Fruit fly (Drosophila melanogaster): ENCODE measurements around the gene Cnot4.

Cnot4 gene

DNA sequence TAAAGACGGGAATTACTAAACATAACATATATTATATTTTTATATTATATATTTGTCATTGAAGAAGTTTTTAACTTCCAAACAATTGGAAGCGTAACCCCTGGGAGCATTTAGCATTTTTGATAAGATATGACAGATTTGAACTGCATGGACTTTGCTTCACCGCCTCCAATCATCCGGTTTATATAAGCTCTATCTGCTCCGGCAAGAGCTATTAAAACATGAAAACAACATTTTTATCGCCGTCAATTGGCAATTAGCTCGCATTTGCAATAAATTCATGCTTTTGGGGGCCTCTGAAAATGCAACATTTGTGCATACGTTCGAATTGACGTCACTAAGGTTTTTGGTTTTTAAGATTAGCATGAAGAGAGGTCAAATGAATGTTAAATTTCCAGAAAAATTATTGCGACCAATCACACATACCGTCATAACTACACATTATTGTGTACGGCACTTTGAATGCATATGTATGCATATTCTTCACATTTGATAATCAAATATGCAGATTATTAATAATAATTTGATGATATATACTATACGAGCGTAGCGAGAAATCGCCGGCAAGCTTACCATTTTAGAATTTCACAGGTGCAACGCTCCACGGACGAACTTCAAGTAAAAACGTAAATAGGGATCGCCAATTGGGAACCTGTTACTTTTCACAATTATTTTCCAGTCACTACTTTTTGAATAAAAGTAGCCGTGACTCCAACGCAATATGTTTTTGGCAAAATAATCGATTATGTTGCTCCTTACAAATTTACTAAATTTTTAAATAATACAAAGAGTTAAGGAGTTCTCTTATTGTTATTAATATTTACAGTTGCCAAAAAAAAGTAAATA lies 651 bp upstream of the Cnot4 start, which contains the start of gene Mdh1:
Gene Mdh1 (minus strand): TSS at position 691 of the 846 bp plus-strand sequence.
- TF ChIP-seq CG34406 (GFP tag; optimal IDR thresholded peaks at IDR 0.05), result no peak
- no peak for TF ChIP-seq dsx (GFP tag; optimal IDR thresholded peaks at IDR 0.05; ENCODE audit: poor library complexity, severe bottlenecking)
- TF ChIP-seq CG6808 (GFP tag; optimal IDR thresholded peaks at IDR 0.05), result peak; percentile 4
- peak; percentile 18 for TF ChIP-seq Eip93F (GFP tag; optimal IDR thresholded peaks at IDR 0.05)
- peak; percentile 64 for TF ChIP-seq Eip78C (GFP tag)
- TF ChIP-seq CG6854 (GFP tag; optimal IDR thresholded peaks at IDR 0.05), result no peak
- TF ChIP-seq ss (GFP tag; optimal IDR thresholded peaks at IDR 0.05), result peak; percentile 11 to 40
- peak; percentile 55 for TF ChIP-seq vri (GFP tag; optimal IDR thresholded peaks at IDR 0.05)
- no peak for TF ChIP-seq topi (GFP tag; optimal IDR thresholded peaks at IDR 0.05)

- TF ChIP-seq ss (GFP tag; optimal IDR thresholded peaks at IDR 0.05) (peak in 1 of 2 experiments; percentile 72), CG15336 (GFP tag; IDR thresholded peaks at IDR 0.05) (no peak), topi (GFP tag; optimal IDR thresholded peaks at IDR 0.05) (peak; percentile 28), CG16779 (tag; optimal IDR thresholded peaks at IDR 0.05) (no peak), fkh (GFP tag; optimal IDR thresholded peaks at IDR 0.05) (peak; percentile 83), vri (GFP tag; optimal IDR thresholded peaks at IDR 0.05) (peak; percentile 50), Eip78C (GFP tag) (peak; percentile 46), esn (GFP tag; optimal IDR thresholded peaks at IDR 0.05) (peak; percentile 14), fd85E (GFP tag; optimal IDR thresholded peaks at IDR 0.05) (no peak), eg (GFP tag; IDR thresholded peaks at IDR 0.05) (no peak)
Observed at dm6 chr2L:10396877-10397587, 516 bp downstream of the Cnot4 start.

DNA sequence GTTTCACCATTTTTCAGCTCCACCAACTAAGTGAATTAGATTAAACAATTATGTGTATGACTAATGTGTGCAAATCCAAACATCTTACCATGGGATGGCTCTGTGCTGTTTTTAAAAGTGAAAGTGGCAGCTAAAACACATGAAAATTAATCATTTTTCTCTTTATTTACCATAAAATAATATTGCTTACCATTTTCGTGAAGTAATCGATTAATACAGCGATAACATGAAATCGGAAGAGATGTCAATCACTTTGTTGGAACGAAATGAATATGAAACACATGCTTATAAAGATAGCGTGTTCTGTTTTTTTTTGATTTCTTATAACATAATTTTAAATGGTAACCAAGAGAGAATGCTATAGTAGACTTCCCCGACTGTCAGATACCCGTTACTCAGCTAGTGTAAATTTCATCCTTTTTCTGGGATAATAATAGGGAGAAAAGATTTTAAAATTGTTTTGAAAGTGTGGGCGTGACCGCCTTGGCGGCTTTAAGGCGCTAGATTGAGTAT lies 7.3 kb downstream of the Cnot4 start:
- TF ChIP-seq dsx (GFP tag; optimal IDR thresholded peaks at IDR 0.05; ENCODE audit: poor library complexity, severe bottlenecking) (no peak), CG34406 (GFP tag; optimal IDR thresholded peaks at IDR 0.05) (no peak), CG10669 (GFP tag; optimal IDR thresholded peaks at IDR 0.05) (peak; percentile 78), fkh (GFP tag; optimal IDR thresholded peaks at IDR 0.05) (peak; percentile 9), Eip78C (GFP tag) (peak; percentile 50)

DNA sequence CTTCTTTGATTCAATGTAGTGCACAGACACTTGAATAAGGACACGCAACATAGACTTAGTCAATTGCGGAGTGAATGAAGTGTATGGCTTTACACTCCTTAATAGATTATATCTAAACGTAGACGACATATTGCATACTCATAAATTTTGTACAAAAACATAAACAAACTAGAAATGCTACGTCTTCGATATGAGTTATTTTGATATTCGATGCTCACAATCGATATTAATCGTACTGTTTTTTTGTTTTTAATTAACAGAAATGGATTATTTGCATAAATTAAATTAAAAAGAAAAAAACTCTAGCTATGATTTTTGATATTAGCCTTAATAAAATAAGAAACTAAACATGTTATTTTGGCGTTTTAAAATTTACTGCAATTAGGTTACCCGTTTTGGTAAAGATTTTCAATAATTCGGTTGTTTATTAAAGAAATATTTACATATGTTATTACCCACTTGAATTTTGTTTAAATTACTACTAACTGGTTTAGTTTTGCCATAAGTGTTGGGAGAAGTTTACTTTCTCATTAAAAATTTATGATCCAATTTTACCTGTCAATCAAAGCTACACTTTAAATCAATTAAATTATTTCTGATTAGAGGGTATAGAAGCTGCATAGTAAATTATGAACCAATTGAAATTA lies 8.6 kb downstream of the Cnot4 start, which contains the start of the genes CG17768, LSm-4 and Ir31a:
Gene CG17768 (minus strand): TSS at position 196 of the 647 bp plus-strand sequence.
Gene LSm-4 (minus strand): TSS at position 196 of the 647 bp plus-strand sequence.
Gene Ir31a (plus strand): TSS at position 558 of the 647 bp plus-strand sequence.
- TF ChIP-seq ss (GFP tag; optimal IDR thresholded peaks at IDR 0.05), result no peak
- TF ChIP-seq eg (GFP tag; IDR thresholded peaks at IDR 0.05), result no peak
- no peak for TF ChIP-seq CG15336 (GFP tag; IDR thresholded peaks at IDR 0.05)
- peak; percentile 33 for TF ChIP-seq fkh (GFP tag; optimal IDR thresholded peaks at IDR 0.05)
- peak; percentile 23 for TF ChIP-seq Eip78C (GFP tag)

DNA sequence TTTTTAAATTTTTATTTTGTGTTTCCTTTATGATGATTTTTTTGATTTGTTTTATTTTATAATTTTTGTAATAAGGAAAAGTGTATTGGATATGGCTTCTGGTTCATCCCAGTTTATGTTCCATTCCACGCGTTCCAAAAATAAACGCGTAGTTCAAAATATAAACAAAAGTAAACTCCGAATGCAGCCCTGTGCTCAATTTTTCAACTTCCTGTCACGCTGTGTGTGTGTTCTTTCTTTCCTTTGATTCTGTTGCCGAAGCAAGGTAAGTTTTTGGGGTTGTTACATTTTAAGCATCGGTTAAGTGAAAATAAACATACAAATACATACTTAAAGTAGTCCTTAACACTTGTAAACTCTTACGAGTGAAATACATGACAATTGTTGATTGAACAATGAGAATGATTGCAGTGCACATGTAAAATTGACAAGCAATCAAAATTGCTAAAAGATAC lies 11.6 kb downstream of the Cnot4 start, which contains the start of the genes Ip259 and RpS27A:
Gene Ip259 (plus strand): TSS at position 231 of the 455 bp plus-strand sequence.
Gene RpS27A (plus strand): TSS at position 231 of the 455 bp plus-strand sequence.
- TF ChIP-seq Lpt (GFP tag; optimal IDR thresholded peaks at IDR 0.05) (no peak), CG3919 (GFP tag; optimal IDR thresholded peaks at IDR 0.05) (no peak), CG31627 (GFP tag; optimal IDR thresholded peaks at IDR 0.05) (peak; percentile 77), CG16779 (tag; optimal IDR thresholded peaks at IDR 0.05) (no peak), Hr39 (GFP tag; optimal IDR thresholded peaks at IDR 0.05) (no peak), CG8632 (GFP tag; optimal IDR thresholded peaks at IDR 0.05) (peak; percentile 32), fd85E (GFP tag; optimal IDR thresholded peaks at IDR 0.05) (peak; percentile 63), eg (GFP tag; IDR thresholded peaks at IDR 0.05) (no peak), Ets21C (GFP tag; optimal IDR thresholded peaks at IDR 0.05) (peak; percentile 6), fd59A (GFP tag; optimal IDR thresholded peaks at IDR 0.05) (peak; percentile 56), CG11762 (GFP tag; optimal IDR thresholded peaks at IDR 0.05; ENCODE audit: insufficient read depth) (peak; percentile 27), cyc (GFP tag; optimal IDR thresholded peaks at IDR 0.05) (peak; percentile 76), CG10669 (GFP tag; optimal IDR thresholded peaks at IDR 0.05) (peak; percentile 62), CG10631 (GFP tag; optimal IDR thresholded peaks at IDR 0.05) (no peak), dsx (GFP tag; optimal IDR thresholded peaks at IDR 0.05; ENCODE audit: poor library complexity, severe bottlenecking) (no peak), Eip75B (GFP tag; optimal IDR thresholded peaks at IDR 0.05) (no peak), Met (GFP tag; optimal IDR thresholded peaks at IDR 0.05) (no peak), CG6792 (GFP tag; optimal IDR thresholded peaks at IDR 0.05) (peak; percentile 59), salr (GFP tag; optimal IDR thresholded peaks at IDR 0.05) (peak in 1 of 2 experiments; percentile 88), CG8119 (GFP tag; IDR thresholded peaks at IDR 0.05) (peak; percentile 36; the same call in 1 of the 3 replicates), CG6163 (GFP tag; IDR thresholded peaks at IDR 0.05) (no peak), pdm3 (GFP tag; optimal IDR thresholded peaks at IDR 0.05) (no peak), fkh (GFP tag; optimal IDR thresholded peaks at IDR 0.05) (peak; percentile 59), Smox (GFP tag; optimal IDR thresholded peaks at IDR 0.05) (no peak), CG32006 (GFP tag; optimal IDR thresholded peaks at IDR 0.05) (no peak)

Data from whole organism, prepupa.